Fruit fly (Drosophila melanogaster): ENCODE results near the gene FER.

The FER gene

dm6 chr3R:9404104-9404512 is 9.8 kb upstream of the FER start, which contains the start of the genes CG9356, BBIP1 and CG8135 (continued):
- TF ChIP-seq gfzf (GFP tag; optimal IDR thresholded peaks at IDR 0.05) (peak; percentile 98), ranshi (GFP tag; IDR thresholded peaks at IDR 0.05) (peak; percentile 59), CG4820 (GFP tag; optimal IDR thresholded peaks at IDR 0.05) (peak; percentile 65), dan (GFP tag; IDR thresholded peaks at IDR 0.05) (no peak), CG6175 (GFP tag; IDR thresholded peaks at IDR 0.05) (no peak), btn (GFP tag; optimal IDR thresholded peaks at IDR 0.05) (peak; percentile 63), pb (GFP tag; optimal IDR thresholded peaks at IDR 0.05) (peak; percentile 23), pita (GFP tag; optimal IDR thresholded peaks at IDR 0.05) (no peak), vfl (GFP tag; optimal IDR thresholded peaks at IDR 0.05) (peak; percentile 69), ken (GFP tag; IDR thresholded peaks at IDR 0.05) (peak; percentile 66), tna (GFP tag; IDR thresholded peaks at IDR 0.05; ENCODE audit: partially characterized antibody) (no peak), sug (tag; optimal IDR thresholded peaks at IDR 0.05) (no peak), Myb (GFP tag; optimal IDR thresholded peaks at IDR 0.05) (peak; percentile 69), BEAF-32 (GFP tag; optimal IDR thresholded peaks at IDR 0.05) (peak; percentile 54), CG33213 (GFP tag; optimal IDR thresholded peaks at IDR 0.05) (peak; percentile 94), Antp (GFP tag; optimal IDR thresholded peaks at IDR 0.05) (peak; percentile 73), CG1233 (GFP tag; optimal IDR thresholded peaks at IDR 0.05) (peak; percentile 2), fd102C (GFP tag; optimal IDR thresholded peaks at IDR 0.05) (peak; percentile 38), CG18011 (GFP tag; optimal IDR thresholded peaks at IDR 0.05) (peak; percentile 68), sqz (GFP tag; optimal IDR thresholded peaks at IDR 0.05) (peak; percentile 81), zf30C (GFP tag; optimal IDR thresholded peaks at IDR 0.05) (no peak), CG10274 (GFP tag; optimal IDR thresholded peaks at IDR 0.05) (no peak), dmrt11E (tag; optimal IDR thresholded peaks at IDR 0.05) (peak; percentile 60), Nf-YA (GFP tag; IDR thresholded peaks at IDR 0.05) (peak; percentile 30; the same call in 1 of the 2 replicates), fd64A (GFP tag; optimal IDR thresholded peaks at IDR 0.05) (no peak), ind (GFP tag; optimal IDR thresholded peaks at IDR 0.05) (peak; percentile 85), H2.0 (GFP tag; IDR thresholded peaks at IDR 0.05) (peak; percentile 56), CG16863 (GFP tag; optimal IDR thresholded peaks at IDR 0.05) (peak; percentile 76), Asciz (GFP tag; optimal IDR thresholded peaks at IDR 0.05) (no peak), corto (GFP tag; optimal IDR thresholded peaks at IDR 0.05) (no peak), stc (GFP tag; IDR thresholded peaks at IDR 0.05) (peak; percentile 41; the same call in 1 of the 2 replicates), CG12299 (tag; optimal IDR thresholded peaks at IDR 0.05) (peak; percentile 60), Dad (GFP tag; optimal IDR thresholded peaks at IDR 0.05) (peak; percentile 81), Dek (tag; optimal IDR thresholded peaks at IDR 0.05) (peak; percentile 45), danr (GFP tag; IDR thresholded peaks at IDR 0.05) (no peak), hb (GFP tag; IDR thresholded peaks at IDR 0.05; ENCODE audit: partially characterized antibody) (no peak), MBD-R2 (GFP tag; IDR thresholded peaks at IDR 0.05) (peak; percentile 95), amos (GFP tag; IDR thresholded peaks at IDR 0.05; ENCODE audit: partially characterized antibody) (no peak), kni (GFP tag; optimal IDR thresholded peaks at IDR 0.05) (peak; percentile 82), slbo (GFP tag; IDR thresholded peaks at IDR 0.05) (peak; percentile 72), CG43689 (GFP tag; IDR thresholded peaks at IDR 0.05) (no peak), CG34224 (GFP tag; IDR thresholded peaks at IDR 0.05; ENCODE audit: partially characterized antibody) (no peak), ewg (GFP tag; optimal IDR thresholded peaks at IDR 0.05) (peak; percentile 28), D (optimal IDR thresholded peaks at IDR 0.05) (no peak), D (GFP tag; optimal IDR thresholded peaks at IDR 0.05) (peak; percentile 19), Ssrp (tag; optimal IDR thresholded peaks at IDR 0.05) (peak; percentile 45), slou (GFP tag; optimal IDR thresholded peaks at IDR 0.05) (peak; percentile 46), slp2 (GFP tag; optimal IDR thresholded peaks at IDR 0.05) (peak; percentile 73), Atf3 (GFP tag; optimal IDR thresholded peaks at IDR 0.05) (peak; percentile 63), CG16815 (GFP tag; optimal IDR thresholded peaks at IDR 0.05) (peak; percentile 21), CG11695 (GFP tag; IDR thresholded peaks at IDR 0.05) (peak; percentile 55; the same call in 1 of the 3 replicates)

All from whole organism, embryonic.